Worm (Caenorhabditis elegans) whole organism, L3 larva: ENCODE measurements around the gene ech-2.

ENCODE experiments used
- R02D3.7 ChIP-seq: fragments of 150-350 bp; optimal IDR thresholded peaks from 2 replicates; lab custom pipeline; 2014; ENCODE audit warnings: missing biosample characterization, missing genetic modification characterization
- ZK546.5 ChIP-seq: sonication (generic microtip); optimal IDR thresholded peaks from 2 replicates; lab custom pipeline; 2017; ENCODE audit warnings: missing biosample characterization, missing genetic modification characterization
- ceh-16 ChIP-seq: sonication (generic microtip); optimal IDR thresholded peaks from 2 replicates; lab custom pipeline; 2017; ENCODE audit warnings: missing biosample characterization, missing genetic modification characterization
- ceh-82 ChIP-seq: fragments of 150-350 bp; optimal IDR thresholded peaks from 2 replicates; lab custom pipeline; 2014; ENCODE audit warnings: missing biosample characterization, missing genetic modification characterization
- egl-5 ChIP-seq: fragments of 150-350 bp; optimal IDR thresholded peaks from 2 replicates; lab custom pipeline; 2017; ENCODE audit warnings: missing biosample characterization, missing genetic modification reagents, missing genetic modification characterization, inconsistent platforms
- elt-2 ChIP-seq: sonication (generic microtip); optimal IDR thresholded peaks from 2 replicates; lab custom pipeline; 2016; ENCODE audit warnings: missing genetic modification reagents, mild to moderate bottlenecking, missing genetic modification characterization, missing compliant biosample characterization
- elt-3 ChIP-seq, 3 experiments: fragments of 150-350 bp in 1 of 3; sonication (generic microtip) in 2 of 3; optimal IDR thresholded peaks; 2 replicates in 2 of 3; 4 replicates in 1 of 3; lab custom pipeline; 2014 to 2017; ENCODE audit warnings: missing biosample characterization in 3 of 3, missing genetic modification characterization in 3 of 3
- eor-1 ChIP-seq, 2 experiments: fragments of 150-350 bp; optimal IDR thresholded peaks; 2 replicates each; lab custom pipeline; 2014 to 2018; ENCODE audit warnings: missing biosample characterization in 2 of 2, missing genetic modification characterization in 2 of 2
- hmg-11 ChIP-seq: sonication (generic microtip); optimal IDR thresholded peaks from 2 replicates; lab custom pipeline; 2016; ENCODE audit warnings: missing genetic modification characterization, missing compliant biosample characterization
- lin-39 ChIP-seq: fragments of 150-350 bp; optimal IDR thresholded peaks from 2 replicates; lab custom pipeline; 2018; ENCODE audit warnings: missing biosample characterization, missing genetic modification reagents, missing genetic modification characterization
- mdl-1 ChIP-seq: fragments of 150-350 bp; optimal IDR thresholded peaks from 2 replicates; lab custom pipeline; 2014; ENCODE audit warnings: missing biosample characterization, missing genetic modification characterization
- mml-1 ChIP-seq: fragments of 150-350 bp; sonication (generic microtip); optimal IDR thresholded peaks from 3 replicates; lab custom pipeline; 2014; ENCODE audit warnings: missing biosample characterization, missing genetic modification characterization
- nhr-12 ChIP-seq: fragments of 150-350 bp; optimal IDR thresholded peaks from 2 replicates; lab custom pipeline; 2014; ENCODE audit warnings: missing biosample characterization, missing genetic modification characterization
- nhr-23 ChIP-seq: fragments of 150-350 bp; optimal IDR thresholded peaks from 2 replicates; lab custom pipeline; 2014; ENCODE audit warnings: missing biosample characterization, missing genetic modification reagents, missing genetic modification characterization
- nhr-25 ChIP-seq: sonication (generic microtip); optimal IDR thresholded peaks from 2 replicates; lab custom pipeline; 2017; ENCODE audit warnings: missing biosample characterization, missing genetic modification characterization
- nhr-43 ChIP-seq: sonication (generic microtip); optimal IDR thresholded peaks from 2 replicates; lab custom pipeline; 2016; ENCODE audit warnings: mild to moderate bottlenecking, missing genetic modification characterization, missing compliant biosample characterization; ENCODE audit not compliant: poor library complexity, severe bottlenecking
- nhr-67 ChIP-seq: fragments of 150-350 bp; optimal IDR thresholded peaks from 2 replicates; lab custom pipeline; 2014; ENCODE audit warnings: missing biosample characterization, missing genetic modification characterization
- pha-4 ChIP-seq: fragments of 150-350 bp; optimal IDR thresholded peaks from 2 replicates; lab custom pipeline; 2014; ENCODE audit warnings: missing biosample characterization, missing genetic modification reagents, missing genetic modification characterization
- skn-1 ChIP-seq: fragments of 150-350 bp; optimal IDR thresholded peaks from 2 replicates; lab custom pipeline; 2014; ENCODE audit warnings: missing biosample characterization, missing genetic modification characterization
- snpc-4 ChIP-seq: fragments of 150-350 bp; optimal IDR thresholded peaks from 2 replicates; lab custom pipeline; 2014; ENCODE audit warnings: missing biosample characterization, missing genetic modification characterization
- tbx-2 ChIP-seq: sonication (generic microtip); optimal IDR thresholded peaks from 2 replicates; lab custom pipeline; 2016; ENCODE audit warnings: mild to moderate bottlenecking, missing genetic modification characterization, missing compliant biosample characterization
- unc-39 ChIP-seq: sonication (generic microtip); optimal IDR thresholded peaks from 4 replicates; lab custom pipeline; 2017; ENCODE audit warnings: missing biosample characterization, missing genetic modification characterization
- zag-1 ChIP-seq: fragments of 150-350 bp; optimal IDR thresholded peaks from 2 replicates; lab custom pipeline; 2014; ENCODE audit warnings: missing biosample characterization, missing genetic modification characterization
- ztf-11 ChIP-seq: fragments of 150-350 bp; optimal IDR thresholded peaks from 2 replicates; lab custom pipeline; 2014; ENCODE audit warnings: missing biosample characterization, missing genetic modification characterization

Gene ech-2

ce11 chrIV:11809047-11809446 is 47.1 kb downstream of the ech-2 start:
- TF ChIP-seq ztf-11: no peak
- no peak for TF ChIP-seq tbx-2 (tag; lab: Kevin White, UChicago)
- TF ChIP-seq snpc-4 (tag; lab: Kevin White, UChicago): no peak
- no peak for TF ChIP-seq ceh-16 (tag; lab: Kevin White, UChicago)
- no peak for TF ChIP-seq lin-39
- TF ChIP-seq elt-3 (tag; optimal IDR thresholded peaks at IDR 0.05; lab: Kevin White, UChicago): peak in 2 of 3 experiments; percentile 42 to 67
- TF ChIP-seq nhr-25 (tag; lab: Kevin White, UChicago): peak; percentile 28
- TF ChIP-seq nhr-23 (tag; lab: Kevin White, UChicago): peak; percentile 84
- no peak for TF ChIP-seq mdl-1
- no peak for TF ChIP-seq elt-2 (tag; lab: Kevin White, UChicago)
- TF ChIP-seq skn-1 (tag; lab: Kevin White, UChicago): no peak
- TF ChIP-seq ZK546.5 (tag; lab: Kevin White, UChicago): no peak
- TF ChIP-seq eor-1 (tag; optimal IDR thresholded peaks at IDR 0.05; lab: Kevin White, UChicago): no peak
- TF ChIP-seq mml-1 (tag; lab: Kevin White, UChicago): no peak
- no peak for TF ChIP-seq hmg-11 (tag; lab: Kevin White, UChicago)
- TF ChIP-seq zag-1 (tag; lab: Kevin White, UChicago): no peak
- TF ChIP-seq egl-5 (tag; lab: Kevin White, UChicago): no peak
- TF ChIP-seq pha-4 (tag; lab: Kevin White, UChicago): no peak
- no peak for TF ChIP-seq R02D3.7 (tag; lab: Kevin White, UChicago)
- TF ChIP-seq nhr-67 (tag; lab: Kevin White, UChicago): no peak
- TF ChIP-seq ceh-82 (tag; lab: Kevin White, UChicago): no peak
- TF ChIP-seq nhr-12: no peak
- TF ChIP-seq unc-39 (tag; lab: Kevin White, UChicago): no peak
- peak; percentile 69 for TF ChIP-seq nhr-43 (tag; lab: Kevin White, UChicago)
